Fruit fly (Drosophila melanogaster) whole organism, embryonic: ENCODE results near the gene rdo.

Experiments
- CG11695 ChIP-seq: fragments of 200-800 bp; sonication (Bioruptor generic); IDR thresholded peaks from 3 replicates; pipeline ENCODE4 v1.3.6; 2022; ENCODE audit warnings: missing biosample characterization, missing genetic modification characterization
- CG11696 ChIP-seq: fragments of 200-800 bp; sonication (Bioruptor generic); IDR thresholded peaks from 2 replicates; pipeline ENCODE4 v1.3.6; 2022; ENCODE audit warnings: missing biosample characterization, missing genetic modification characterization
- CG12155 ChIP-seq: fragments of 200-800 bp; sonication (Bioruptor generic); optimal IDR thresholded peaks from 3 replicates; lab custom pipeline; 2016; ENCODE audit warnings: missing biosample characterization, missing genetic modification characterization
- CG14014 ChIP-seq: fragments of 200-800 bp; sonication (Bioruptor generic); IDR thresholded peaks from 2 replicates; pipeline ENCODE4 v1.3.6; 2022; ENCODE audit warnings: missing biosample characterization, missing genetic modification characterization
- CG18262 ChIP-seq: fragments of 200-800 bp; optimal IDR thresholded peaks from 3 replicates; lab custom pipeline; 2019; ENCODE audit warnings: missing biosample characterization, mild to moderate bottlenecking, missing genetic modification characterization, moderate library complexity
- CG18619 ChIP-seq: fragments of 200-800 bp; sonication (Bioruptor generic); optimal IDR thresholded peaks from 3 replicates; lab custom pipeline; 2017; ENCODE audit warnings: missing biosample characterization, mild to moderate bottlenecking, missing genetic modification characterization
- CG2199 ChIP-seq: fragments of 200-800 bp; sonication (Bioruptor generic); IDR thresholded peaks from 3 replicates; pipeline ENCODE4 v1.3.6; 2022; ENCODE audit warnings: missing biosample characterization, missing genetic modification characterization
- CG30403 ChIP-seq: fragments of 200-800 bp; sonication (Bioruptor generic); optimal IDR thresholded peaks from 3 replicates; lab custom pipeline; 2016; ENCODE audit warnings: missing biosample characterization, missing genetic modification characterization
- CG33557 ChIP-seq: fragments of 200-800 bp; sonication (Bioruptor generic); optimal IDR thresholded peaks from 2 replicates; lab custom pipeline; 2019; ENCODE audit warnings: missing biosample characterization, mild to moderate bottlenecking, missing genetic modification characterization, moderate library complexity
- CG5180 ChIP-seq: fragments of 200-800 bp; sonication (Bioruptor generic); optimal IDR thresholded peaks from 3 replicates; lab custom pipeline; 2017; ENCODE audit warnings: missing biosample characterization, missing genetic modification characterization, mild to moderate bottlenecking, moderate library complexity, missing genetic modification reagents
- CG7556 ChIP-seq: fragments of 200-800 bp; sonication (Bioruptor generic); optimal IDR thresholded peaks from 2 replicates; lab custom pipeline; 2017; ENCODE audit warnings: missing biosample characterization, mild to moderate bottlenecking, missing genetic modification characterization
- CG8089 ChIP-seq: fragments of 200-800 bp; sonication (Bioruptor generic); optimal IDR thresholded peaks from 3 replicates; lab custom pipeline; 2016; ENCODE audit warnings: missing biosample characterization, missing genetic modification characterization
- CG8924 ChIP-seq: fragments of 200-800 bp; optimal IDR thresholded peaks from 3 replicates; lab custom pipeline; 2019; ENCODE audit warnings: missing biosample characterization, mild to moderate bottlenecking, missing genetic modification characterization, moderate library complexity
- CG9876 ChIP-seq: fragments of 200-800 bp; sonication (Bioruptor generic); optimal IDR thresholded peaks from 2 replicates; lab custom pipeline; 2016; ENCODE audit warnings: missing biosample characterization, missing genetic modification characterization
- D19B ChIP-seq: fragments of 200-800 bp; sonication (Bioruptor generic); optimal IDR thresholded peaks from 2 replicates; lab custom pipeline; 2017; ENCODE audit warnings: missing biosample characterization, mild to moderate bottlenecking, missing genetic modification characterization
- Dbx ChIP-seq: fragments of 200-800 bp; sonication (Bioruptor generic); IDR thresholded peaks from 3 replicates; pipeline ENCODE4 v1.3.6; 2022; ENCODE audit warnings: missing biosample characterization, missing genetic modification characterization
- Deaf1 ChIP-seq: fragments of 200-800 bp; optimal IDR thresholded peaks from 3 replicates; lab custom pipeline; 2019; ENCODE audit warnings: missing biosample characterization, mild to moderate bottlenecking, missing genetic modification characterization, moderate library complexity
- Doc3 ChIP-seq: fragments of 200-800 bp; sonication (Bioruptor generic); IDR thresholded peaks from 3 replicates; pipeline ENCODE4 v1.3.6; 2022; ENCODE audit warnings: missing biosample characterization, missing genetic modification characterization; ENCODE audit not compliant: partially characterized antibody
- Ets65A ChIP-seq: fragments of 200-800 bp; sonication (Bioruptor generic); peaks from one replicate; lab custom pipeline; 2016; ENCODE audit warnings: missing biosample characterization, missing genetic modification characterization
- H2.0 ChIP-seq: fragments of 200-800 bp; sonication (Bioruptor generic); IDR thresholded peaks from 2 replicates; pipeline ENCODE4 v1.3.6; 2022; ENCODE audit warnings: missing biosample characterization, missing genetic modification characterization
- Hmr ChIP-seq: fragments of 200-800 bp; sonication (Bioruptor generic); optimal IDR thresholded peaks from 3 replicates; lab custom pipeline; 2017; ENCODE audit warnings: mild to moderate bottlenecking, missing biosample characterization, missing genetic modification reagents, missing genetic modification characterization
- Hmx ChIP-seq: fragments of 200-800 bp; sonication (Bioruptor generic); optimal IDR thresholded peaks from 2 replicates; lab custom pipeline; 2016; ENCODE audit warnings: missing biosample characterization, missing genetic modification characterization
- Jarid2 ChIP-seq: fragments of 200-800 bp; sonication (Bioruptor generic); optimal IDR thresholded peaks from 3 replicates; lab custom pipeline; 2017; ENCODE audit warnings: mild to moderate bottlenecking, missing biosample characterization, missing genetic modification reagents, missing genetic modification characterization
- Kr ChIP-seq: fragments of 200-800 bp; sonication (Bioruptor generic); optimal IDR thresholded peaks from 2 replicates; lab custom pipeline; 2017; ENCODE audit warnings: missing biosample characterization, mild to moderate bottlenecking, missing genetic modification characterization
- MBD-R2 ChIP-seq: fragments of 200-800 bp; sonication (Bioruptor generic); IDR thresholded peaks from 2 replicates; pipeline ENCODE4 v1.3.6; 2022; ENCODE audit warnings: missing biosample characterization, missing genetic modification characterization
- Myb ChIP-seq: fragments of 200-800 bp; sonication (Bioruptor generic); optimal IDR thresholded peaks from 2 replicates; lab custom pipeline; 2016; ENCODE audit warnings: missing biosample characterization, missing genetic modification characterization
- NC2β ChIP-seq: fragments of 200-800 bp; sonication (Bioruptor generic); optimal IDR thresholded peaks from 2 replicates; lab custom pipeline; 2016; ENCODE audit warnings: missing biosample characterization, missing genetic modification characterization
- Nf-YB ChIP-seq: fragments of 200-800 bp; sonication (Bioruptor generic); optimal IDR thresholded peaks from 3 replicates; lab custom pipeline; 2019; ENCODE audit warnings: missing biosample characterization, mild to moderate bottlenecking, missing genetic modification characterization, moderate library complexity
- Optix ChIP-seq: fragments of 200-800 bp; sonication (Bioruptor generic); IDR thresholded peaks from 3 replicates; pipeline ENCODE4 v1.3.6; 2022; ENCODE audit warnings: missing biosample characterization, missing genetic modification characterization
- Tbp ChIP-seq: fragments of >200 bp; optimal IDR thresholded peaks from 2 replicates; lab custom pipeline; 2018; ENCODE audit warnings: missing biosample characterization, missing genetic modification characterization
- ac ChIP-seq: fragments of 200-800 bp; sonication (Bioruptor generic); optimal IDR thresholded peaks from 3 replicates; lab custom pipeline; 2017; ENCODE audit warnings: missing biosample characterization, mild to moderate bottlenecking, missing genetic modification characterization
- amos ChIP-seq: fragments of 200-800 bp; sonication (Bioruptor generic); IDR thresholded peaks from 2 replicates; pipeline ENCODE4 v1.3.6; 2022; ENCODE audit warnings: missing biosample characterization, missing genetic modification characterization; ENCODE audit not compliant: partially characterized antibody
- cato ChIP-seq: fragments of 200-800 bp; sonication (Bioruptor generic); optimal IDR thresholded peaks from 2 replicates; lab custom pipeline; 2016; ENCODE audit warnings: missing biosample characterization, missing genetic modification characterization, borderline replicate concordance
- chinmo ChIP-seq: fragments of 200-800 bp; sonication (Bioruptor generic); IDR thresholded peaks from 4 replicates; pipeline ENCODE4 v1.3.6; 2022; ENCODE audit warnings: missing biosample characterization, missing genetic modification characterization; ENCODE audit not compliant: partially characterized antibody
- dan ChIP-seq: fragments of 200-800 bp; sonication (Bioruptor generic); IDR thresholded peaks from 2 replicates; pipeline ENCODE4 v1.3.6; 2022; ENCODE audit warnings: missing biosample characterization, missing genetic modification characterization
- eve ChIP-seq, 2 experiments: fragments of >200 bp; optimal IDR thresholded peaks; 2 replicates each; lab custom pipeline; 2017; ENCODE audit warnings: missing biosample characterization in 2 of 2, missing genetic modification characterization in 2 of 2
- fd3F ChIP-seq: fragments of 200-800 bp; sonication (Bioruptor generic); optimal IDR thresholded peaks from 2 replicates; lab custom pipeline; 2018; ENCODE audit warnings: missing biosample characterization, mild to moderate bottlenecking, missing genetic modification characterization, moderate library complexity
- gsb ChIP-seq: fragments of 200-800 bp; sonication (Bioruptor generic); IDR thresholded peaks from 2 replicates; pipeline ENCODE4 v1.3.6; 2022; ENCODE audit warnings: missing biosample characterization, missing genetic modification characterization
- lbe ChIP-seq: fragments of 200-800 bp; sonication (Bioruptor generic); optimal IDR thresholded peaks from 2 replicates; lab custom pipeline; 2016; ENCODE audit warnings: missing biosample characterization, mild to moderate bottlenecking, missing genetic modification characterization
- mam ChIP-seq: fragments of 200-800 bp; sonication (Bioruptor generic); optimal IDR thresholded peaks from 3 replicates; lab custom pipeline; 2016; ENCODE audit warnings: missing biosample characterization, missing genetic modification characterization
- oc ChIP-seq: fragments of 200-800 bp; sonication (Bioruptor generic); optimal IDR thresholded peaks from 2 replicates; lab custom pipeline; 2018; ENCODE audit warnings: missing biosample characterization, mild to moderate bottlenecking, missing genetic modification characterization, moderate library complexity
- peb ChIP-seq: fragments of 200-800 bp; sonication (Bioruptor generic); IDR thresholded peaks from 2 replicates; pipeline ENCODE4 v1.3.6; 2022; ENCODE audit warnings: missing biosample characterization, missing genetic modification characterization
- pfk ChIP-seq: fragments of 200-800 bp; sonication (Bioruptor generic); optimal IDR thresholded peaks from 2 replicates; lab custom pipeline; 2018; ENCODE audit warnings: missing biosample characterization, mild to moderate bottlenecking, missing genetic modification characterization, moderate library complexity
- repo ChIP-seq: fragments of 200-800 bp; sonication (Bioruptor generic); optimal IDR thresholded peaks from 2 replicates; lab custom pipeline; 2016; ENCODE audit warnings: missing biosample characterization, missing genetic modification characterization
- sima ChIP-seq: fragments of 200-800 bp; sonication (Bioruptor generic); optimal IDR thresholded peaks from 2 replicates; lab custom pipeline; 2016; ENCODE audit warnings: missing biosample characterization, missing genetic modification characterization
- sisA ChIP-seq: fragments of 200-800 bp; sonication (Bioruptor generic); IDR thresholded peaks from 2 replicates; pipeline ENCODE4 v1.3.6; 2022; ENCODE audit warnings: missing biosample characterization, missing genetic modification characterization
- sr ChIP-seq: fragments of 200-800 bp; sonication (Bioruptor generic); IDR thresholded peaks from 3 replicates; pipeline ENCODE4 v1.3.6; 2022; ENCODE audit warnings: missing biosample characterization, missing genetic modification characterization
- tio ChIP-seq: fragments of 200-800 bp; sonication (Bioruptor generic); optimal IDR thresholded peaks from 2 replicates; lab custom pipeline; 2017; ENCODE audit warnings: missing biosample characterization, missing genetic modification characterization, inconsistent platforms
- twi ChIP-seq: fragments of 200-800 bp; optimal IDR thresholded peaks from 2 replicates; lab custom pipeline; 2019; ENCODE audit warnings: missing biosample characterization, mild to moderate bottlenecking, missing genetic modification characterization, moderate library complexity
- z ChIP-seq: fragments of 200-800 bp; sonication (Bioruptor generic); IDR thresholded peaks from 3 replicates; pipeline ENCODE4 v1.3.6; 2022; ENCODE audit warnings: missing biosample characterization, missing genetic modification characterization
- zfh2 ChIP-seq: fragments of 200-800 bp; sonication (Bioruptor generic); optimal IDR thresholded peaks from 2 replicates; lab custom pipeline; 2016; ENCODE audit warnings: missing biosample characterization, missing genetic modification characterization

rdo gene

DNA sequence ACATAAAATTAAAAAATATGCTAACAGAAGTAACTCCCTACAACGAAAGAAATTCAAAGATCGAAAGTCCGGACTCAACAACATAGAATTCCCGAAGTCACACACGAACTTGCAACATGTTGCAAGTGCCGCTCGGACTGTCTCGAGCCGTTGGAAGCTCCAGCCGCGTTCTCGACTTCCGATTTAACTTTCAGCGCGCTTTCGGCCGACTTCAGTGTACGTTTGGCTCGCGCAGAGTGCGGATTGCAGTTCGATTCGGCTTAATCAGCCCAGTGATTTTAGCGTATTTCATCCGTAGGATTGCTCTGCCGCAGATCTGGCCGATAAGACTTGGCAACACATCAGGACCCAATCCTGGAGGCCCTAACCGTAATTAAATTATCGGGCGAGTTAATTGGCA, at the start of gene rdo:
Gene rdo (plus strand): TSS at position 213 of the 400 bp plus-strand sequence.
- TF ChIP-seq tio (GFP tag; lab: Kevin White, UChicago) (no peak), Myb (GFP tag; lab: Kevin White, UChicago) (no peak), CG33557 (GFP tag; lab: Kevin White, UChicago) (no peak), D19B (GFP tag; lab: Kevin White, UChicago) (no peak), gsb (no peak), fd3F (GFP tag; lab: Kevin White, UChicago) (no peak), Deaf1 (tag; lab: Kevin White, UChicago) (peak; percentile 79), CG8089 (GFP tag; lab: Kevin White, UChicago) (no peak), chinmo (GFP tag; lab: Robert Waterston, UW) (no peak), CG5180 (GFP tag; lab: Kevin White, UChicago) (peak; percentile 96), ac (GFP tag; lab: Kevin White, UChicago) (no peak), sisA (GFP tag; lab: Robert Waterston, UW) (0 out of 2 replicates have a peak, but pooled peaks have one; percentile 15), H2.0 (no peak), CG8924 (tag; lab: Kevin White, UChicago) (no peak), Ets65A (GFP tag; lab: Kevin White, UChicago) (no peak), Jarid2 (GFP tag; lab: Kevin White, UChicago) (peak; percentile 40), Hmr (GFP tag; lab: Kevin White, UChicago) (no peak), cato (no peak), repo (GFP tag; lab: Kevin White, UChicago) (no peak)

DNA sequence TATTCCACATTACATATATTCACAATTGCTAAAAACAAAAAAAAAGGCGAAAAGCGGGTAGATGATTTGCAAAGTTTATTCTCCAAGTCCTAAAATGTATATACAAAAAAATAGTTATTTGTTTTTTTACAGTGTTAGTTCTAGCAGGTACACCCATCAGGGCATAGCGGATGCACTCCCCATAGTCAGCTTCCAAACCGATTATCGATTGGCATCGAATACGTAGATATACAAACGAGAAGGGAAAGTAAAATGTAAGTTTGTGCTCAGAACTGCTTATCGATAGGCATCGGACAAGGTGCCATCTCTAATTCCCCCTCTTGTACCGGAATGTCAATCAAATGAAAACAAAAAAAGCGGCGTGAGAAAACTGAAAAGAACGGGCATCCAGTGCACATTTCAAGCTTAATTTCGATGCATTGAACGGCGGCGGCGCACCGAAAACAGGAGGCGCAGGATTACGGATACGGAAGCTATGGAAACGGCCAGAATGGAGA, 49.1 kb upstream of the rdo start, which contains the start of gene CG5674:
Gene CG5674 (plus strand): TSS at position 309 of the 497 bp plus-strand sequence.
- TF ChIP-seq CG12155 (GFP tag; lab: Kevin White, UChicago): peak; percentile 80
- TF ChIP-seq CG14014: 0 out of 2 replicates have a peak, but pooled peaks have one; percentile 47
- no peak for TF ChIP-seq CG7556
- no peak for TF ChIP-seq NC2β (GFP tag; lab: Kevin White, UChicago)
- TF ChIP-seq CG11696 (GFP tag; lab: Robert Waterston, UW): no peak
- no peak for TF ChIP-seq lbe (GFP tag; lab: Kevin White, UChicago)
- no peak for TF ChIP-seq oc (tag; lab: Kevin White, UChicago)
- TF ChIP-seq Kr (GFP tag; lab: Kevin White, UChicago): no peak
- TF ChIP-seq Hmr (GFP tag; lab: Kevin White, UChicago): peak; percentile 71
- peak; percentile 82 for TF ChIP-seq Dbx
- no peak for TF ChIP-seq Tbp (GFP tag; lab: Kevin White, UChicago)
- peak; percentile 51 for TF ChIP-seq CG9876
- peak; percentile 53; the same call in 1 of the 3 replicates for TF ChIP-seq CG2199
- peak; percentile 95 for TF ChIP-seq Ets65A (GFP tag; lab: Kevin White, UChicago)
- TF ChIP-seq peb (GFP tag; lab: Robert Waterston, UW): no peak
- no peak for TF ChIP-seq CG18262 (tag; lab: Kevin White, UChicago)
- TF ChIP-seq dan (GFP tag; lab: Robert Waterston, UW): no peak
- TF ChIP-seq Nf-YB: no peak
- TF ChIP-seq pfk: no peak
- peak; percentile 68 for TF ChIP-seq Doc3 (GFP tag; lab: Robert Waterston, UW)
- TF ChIP-seq twi: no peak
- TF ChIP-seq CG11695: 0 out of 3 replicates have a peak, but pooled peaks have one; percentile 35
- no peak for TF ChIP-seq eve (GFP tag; optimal IDR thresholded peaks at IDR 0.05; lab: Kevin White, UChicago)
- TF ChIP-seq CG30403: no peak
- no peak for TF ChIP-seq sima (GFP tag; lab: Kevin White, UChicago)
- TF ChIP-seq amos (GFP tag; lab: Robert Waterston, UW): peak; percentile 91
- no peak for TF ChIP-seq z (GFP tag; lab: Robert Waterston, UW)
- TF ChIP-seq Hmx (GFP tag; lab: Kevin White, UChicago): no peak
- TF ChIP-seq Optix (GFP tag; lab: Robert Waterston, UW): no peak
- TF ChIP-seq sr (GFP tag; lab: Robert Waterston, UW): no peak
- peak; percentile 66 for TF ChIP-seq mam (GFP tag; lab: Kevin White, UChicago)
- TF ChIP-seq zfh2 (GFP tag; lab: Kevin White, UChicago): peak; percentile 47
- TF ChIP-seq CG18619 (GFP tag; lab: Kevin White, UChicago): peak; percentile 23
- TF ChIP-seq MBD-R2 (GFP tag; lab: Robert Waterston, UW): peak; percentile 85
